Fruit fly (Drosophila melanogaster) whole organism: ENCODE data around the gene CG31802.

Source experiments
- pan ChIP-seq: fragments of >200 bp; optimal IDR thresholded peaks from 2 replicates; lab custom pipeline; 2017
- psq ChIP-seq: fragments of >200 bp; optimal IDR thresholded peaks from 2 replicates; lab custom pipeline; 2017
- usp ChIP-seq: fragments of >200 bp; optimal IDR thresholded peaks from 2 replicates; lab custom pipeline; 2017; ENCODE audit warnings: missing biosample characterization, missing genetic modification characterization, mixed read lengths

- TF ChIP-seq pan (lab: Kevin White, UChicago) = no peak
- TF ChIP-seq psq (lab: Kevin White, UChicago) = no peak
- TF ChIP-seq usp (GFP tag; lab: Kevin White, UChicago) = no peak
Observed at dm6 chr2L:18159172-18159571, 49.9 kb downstream of the CG31802 start, which contains the start of gene JMJD4.
